Fruit fly (Drosophila melanogaster) whole organism, pupa: ENCODE results near the gene nAChRalpha7.

Experiments
- CG10348 ChIP-seq: fragments of 200-800 bp; sonication (Bioruptor generic); IDR thresholded peaks from 2 replicates; pipeline ENCODE4 v1.3.6; 2022; ENCODE audit warnings: missing biosample characterization, missing genetic modification characterization
- CG12605 ChIP-seq: fragments of 200-800 bp; sonication (Bioruptor generic); IDR thresholded peaks from 2 replicates; pipeline ENCODE4 v1.3.6; 2022; ENCODE audit warnings: missing biosample characterization, missing genetic modification characterization
- CG13204 ChIP-seq: fragments of 200-800 bp; sonication (Bioruptor generic); optimal IDR thresholded peaks from 2 replicates; lab custom pipeline; 2018; ENCODE audit warnings: missing biosample characterization, mild to moderate bottlenecking, missing genetic modification characterization, moderate library complexity
- CG14655 ChIP-seq: fragments of 200-800 bp; sonication (Bioruptor generic); optimal IDR thresholded peaks from 3 replicates; lab custom pipeline; 2017; ENCODE audit warnings: mild to moderate bottlenecking, missing biosample characterization, missing genetic modification reagents, missing genetic modification characterization
- CG15710 ChIP-seq: fragments of 200-800 bp; sonication (Bioruptor generic); optimal IDR thresholded peaks from 2 replicates; lab custom pipeline; 2018; ENCODE audit warnings: missing biosample characterization, mild to moderate bottlenecking, missing genetic modification characterization, moderate library complexity
- CG17806 ChIP-seq: fragments of 200-800 bp; sonication (Bioruptor generic); optimal IDR thresholded peaks from 2 replicates; lab custom pipeline; 2018; ENCODE audit warnings: missing biosample characterization, mild to moderate bottlenecking, missing genetic modification characterization, moderate library complexity
- CG32121 ChIP-seq: fragments of 200-800 bp; sonication (Bioruptor generic); IDR thresholded peaks from 2 replicates; pipeline ENCODE4 v1.3.6; 2022; ENCODE audit warnings: missing biosample characterization, missing genetic modification characterization
- CG34367 ChIP-seq: fragments of 200-800 bp; sonication (Bioruptor generic); optimal IDR thresholded peaks from 2 replicates; lab custom pipeline; 2018; ENCODE audit warnings: missing biosample characterization, mild to moderate bottlenecking, missing genetic modification characterization
- CG4496 ChIP-seq: fragments of 200-800 bp; sonication (Bioruptor generic); IDR thresholded peaks from 3 replicates; pipeline ENCODE4 v1.3.6; 2022; ENCODE audit warnings: missing biosample characterization, missing genetic modification characterization
- CG8159 ChIP-seq: fragments of 200-800 bp; sonication (Bioruptor generic); optimal IDR thresholded peaks from 3 replicates; lab custom pipeline; 2018; ENCODE audit warnings: missing biosample characterization, mild to moderate bottlenecking, missing genetic modification characterization, moderate library complexity
- CG8301 ChIP-seq: fragments of 200-800 bp; sonication (Bioruptor generic); optimal IDR thresholded peaks from 2 replicates; lab custom pipeline; 2018; ENCODE audit warnings: missing biosample characterization, mild to moderate bottlenecking, missing genetic modification characterization
- CG9948 ChIP-seq: fragments of 200-800 bp; sonication (Bioruptor generic); optimal IDR thresholded peaks from 2 replicates; lab custom pipeline; 2018; ENCODE audit warnings: missing biosample characterization, mild to moderate bottlenecking, missing genetic modification characterization, moderate library complexity
- D1 ChIP-seq: fragments of 200-800 bp; sonication (Bioruptor generic); optimal IDR thresholded peaks from 2 replicates; lab custom pipeline; 2018; ENCODE audit warnings: missing biosample characterization, mild to moderate bottlenecking, missing genetic modification characterization, moderate library complexity
- EcR ChIP-seq: fragments of 200-800 bp; sonication (Bioruptor generic); optimal IDR thresholded peaks from 3 replicates; lab custom pipeline; 2019; ENCODE audit warnings: missing biosample characterization, missing genetic modification characterization, mild to moderate bottlenecking, moderate library complexity, missing genetic modification reagents
- Ets98B ChIP-seq: fragments of 200-800 bp; sonication (Bioruptor generic); IDR thresholded peaks from 2 replicates; pipeline ENCODE4 v1.3.6; 2022; ENCODE audit warnings: missing biosample characterization, missing genetic modification characterization
- Pif1A ChIP-seq: fragments of 200-800 bp; sonication (Bioruptor generic); optimal IDR thresholded peaks from 3 replicates; lab custom pipeline; 2016; ENCODE audit warnings: missing biosample characterization, missing genetic modification characterization
- Pif1B ChIP-seq: fragments of 200-800 bp; sonication (Bioruptor generic); optimal IDR thresholded peaks from 3 replicates; lab custom pipeline; 2016; ENCODE audit warnings: missing biosample characterization, missing genetic modification characterization
- Snoo ChIP-seq: fragments of 200-800 bp; sonication (Bioruptor generic); optimal IDR thresholded peaks from 3 replicates; lab custom pipeline; 2017; ENCODE audit warnings: missing biosample characterization, mild to moderate bottlenecking, missing genetic modification characterization, inconsistent platforms
- fd96Ca ChIP-seq: fragments of 200-800 bp; sonication (Bioruptor generic); IDR thresholded peaks from 3 replicates; pipeline ENCODE4 v1.3.6; 2022; ENCODE audit warnings: missing biosample characterization, missing genetic modification characterization
- gl ChIP-seq: fragments of 200-800 bp; sonication (Bioruptor generic); optimal IDR thresholded peaks from 2 replicates; lab custom pipeline; 2018; ENCODE audit warnings: missing biosample characterization, mild to moderate bottlenecking, missing genetic modification characterization
- rn ChIP-seq: fragments of 200-800 bp; sonication (Bioruptor generic); IDR thresholded peaks from 2 replicates; pipeline ENCODE4 v1.3.6; 2022; ENCODE audit warnings: missing biosample characterization, missing genetic modification characterization

nAChRalpha7 gene

dm6 chrX:19294953-19295352 is 53.3 kb downstream of the nAChRalpha7 start:
- TF ChIP-seq CG10348 (GFP tag; lab: Robert Waterston, UW) (no peak), gl (tag; lab: Kevin White, UChicago) (no peak), Pif1A (GFP tag; lab: Kevin White, UChicago) (no peak)

- TF ChIP-seq CG9948 (tag; lab: Kevin White, UChicago), result no peak
- TF ChIP-seq CG14655 (GFP tag; lab: Kevin White, UChicago), result no peak
- no peak for TF ChIP-seq Pif1B (GFP tag; lab: Kevin White, UChicago)
- TF ChIP-seq CG12605 (GFP tag; lab: Robert Waterston, UW), result no peak
- no peak for TF ChIP-seq EcR (GFP tag; lab: Kevin White, UChicago)
- no peak for TF ChIP-seq Ets98B (GFP tag; lab: Robert Waterston, UW)
- no peak for TF ChIP-seq Snoo (tag; lab: Kevin White, UChicago)
- no peak for TF ChIP-seq CG34367 (tag; lab: Kevin White, UChicago)
- no peak for TF ChIP-seq CG4496 (GFP tag; lab: Robert Waterston, UW)
- no peak for TF ChIP-seq rn (GFP tag; lab: Robert Waterston, UW)
Measured at dm6 chrX:19294030-19294429, 54.2 kb downstream of the nAChRalpha7 start.

DNA sequence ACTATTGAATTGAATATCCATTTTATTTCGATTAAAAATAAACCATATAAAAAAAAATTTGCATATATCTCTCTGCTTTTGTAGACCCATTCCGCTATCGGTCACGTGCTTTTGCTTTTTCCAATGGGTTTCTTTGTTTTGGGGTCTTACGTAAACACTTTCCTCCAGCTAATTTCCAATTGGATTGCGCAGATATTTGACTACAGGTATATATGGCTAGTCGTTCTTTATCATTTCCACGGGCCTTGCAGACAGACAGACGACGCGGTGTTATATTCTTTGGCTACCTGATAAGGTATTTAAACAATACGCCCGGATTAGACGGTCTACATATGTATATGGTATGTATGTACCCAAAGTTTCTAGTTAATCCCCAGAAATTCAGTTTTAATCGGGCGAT is 54.9 kb downstream of the nAChRalpha7 start:
- TF ChIP-seq CG15710 (tag; lab: Kevin White, UChicago) (no peak), rn (GFP tag; lab: Robert Waterston, UW) (no peak), CG8159 (no peak), Ets98B (GFP tag; lab: Robert Waterston, UW) (no peak), CG14655 (GFP tag; lab: Kevin White, UChicago) (no peak), CG9948 (tag; lab: Kevin White, UChicago) (no peak), D1 (tag; lab: Kevin White, UChicago) (no peak), Pif1A (GFP tag; lab: Kevin White, UChicago) (no peak)
- TF ChIP-seq, all 21 proteins: peak for 0

dm6 chrX:19291780-19292605 is 56.3 kb downstream of the nAChRalpha7 start:
- TF ChIP-seq CG12605 (GFP tag; lab: Robert Waterston, UW) (no peak), CG34367 (tag; lab: Kevin White, UChicago) (no peak), CG14655 (GFP tag; lab: Kevin White, UChicago) (no peak), CG10348 (GFP tag; lab: Robert Waterston, UW) (no peak), rn (GFP tag; lab: Robert Waterston, UW) (no peak), CG8301 (tag; lab: Kevin White, UChicago) (no peak)

- TF ChIP-seq rn (GFP tag; lab: Robert Waterston, UW) (peak; percentile 93), gl (tag; lab: Kevin White, UChicago) (peak; percentile 93), CG17806 (tag; lab: Kevin White, UChicago) (peak; percentile 92), CG14655 (GFP tag; lab: Kevin White, UChicago) (peak; percentile 89), EcR (GFP tag; lab: Kevin White, UChicago) (peak; percentile 65), CG15710 (tag; lab: Kevin White, UChicago) (peak; percentile 96), Pif1B (GFP tag; lab: Kevin White, UChicago) (peak; percentile 97), D1 (tag; lab: Kevin White, UChicago) (peak; percentile 50), CG13204 (peak; percentile 94), CG32121 (peak; percentile 96), CG8159 (peak; percentile 92), CG10348 (GFP tag; lab: Robert Waterston, UW) (peak; percentile 89), CG12605 (GFP tag; lab: Robert Waterston, UW) (peak; percentile 93), Ets98B (GFP tag; lab: Robert Waterston, UW) (peak; percentile 97), fd96Ca (GFP tag; lab: Robert Waterston, UW) (peak; percentile 98), Snoo (tag; lab: Kevin White, UChicago) (peak; percentile 97), CG8301 (tag; lab: Kevin White, UChicago) (peak; percentile 92), CG34367 (tag; lab: Kevin White, UChicago) (peak; percentile 93), CG4496 (GFP tag; lab: Robert Waterston, UW) (peak; percentile 99), CG9948 (tag; lab: Kevin White, UChicago) (peak; percentile 89), Pif1A (GFP tag; lab: Kevin White, UChicago) (peak; percentile 97)
- TF ChIP-seq, all 21 proteins: peak for 21
Measured at dm6 chrX:19289318-19289970, 58.8 kb downstream of the nAChRalpha7 start.

DNA sequence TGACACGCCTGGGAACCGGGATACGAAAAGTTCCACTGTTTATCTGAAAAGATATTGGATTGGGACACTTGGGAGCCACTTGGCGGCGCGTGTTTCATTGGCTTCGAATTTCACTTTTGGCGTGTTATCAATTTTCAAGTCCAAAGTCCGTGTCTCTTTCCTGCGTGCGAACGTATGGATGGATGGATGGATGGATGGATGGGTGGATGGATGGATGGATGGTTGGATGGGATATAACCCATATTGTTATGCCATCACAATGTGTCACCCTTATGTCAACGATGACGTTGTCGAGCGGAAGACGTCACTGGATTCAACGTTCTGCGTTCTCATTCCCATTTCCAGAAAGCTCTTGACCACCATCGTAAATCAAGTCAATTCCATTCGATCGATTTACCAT is 60.5 kb downstream of the nAChRalpha7 start:
- no peak for TF ChIP-seq CG9948 (tag; lab: Kevin White, UChicago)
- no peak for TF ChIP-seq rn (GFP tag; lab: Robert Waterston, UW)
- no peak for TF ChIP-seq fd96Ca (GFP tag; lab: Robert Waterston, UW)
- no peak for TF ChIP-seq Pif1A (GFP tag; lab: Kevin White, UChicago)
